Fruit fly (Drosophila melanogaster) whole organism, embryonic: ENCODE results near the gene enc.

Experiments
- Abd-B ChIP-seq: fragments of 200-800 bp; sonication (Bioruptor generic); optimal IDR thresholded peaks from 2 replicates; lab custom pipeline; 2018; ENCODE audit warnings: missing biosample characterization, mild to moderate bottlenecking, missing genetic modification characterization, moderate library complexity
- BtbVII ChIP-seq: fragments of 200-800 bp; sonication (Bioruptor generic); optimal IDR thresholded peaks from 3 replicates; lab custom pipeline; 2017; ENCODE audit warnings: missing biosample characterization, mild to moderate bottlenecking, missing genetic modification characterization
- CG10959 ChIP-seq: fragments of 200-800 bp; sonication (Bioruptor generic); IDR thresholded peaks from 2 replicates; pipeline ENCODE4 v1.3.6; 2022; ENCODE audit warnings: missing biosample characterization, missing genetic modification characterization
- CG11093 ChIP-seq: fragments of 200-800 bp; sonication (Bioruptor generic); IDR thresholded peaks from 3 replicates; pipeline ENCODE4 v1.3.6; 2022; ENCODE audit warnings: missing biosample characterization, missing genetic modification characterization
- CG11247 ChIP-seq: fragments of 200-800 bp; sonication (Bioruptor generic); IDR thresholded peaks from 2 replicates; pipeline ENCODE4 v1.3.6; 2022; ENCODE audit warnings: missing biosample characterization, missing genetic modification characterization
- CG11456 ChIP-seq: fragments of 200-800 bp; sonication (Bioruptor generic); IDR thresholded peaks from 3 replicates; pipeline ENCODE4 v1.3.6; 2022; ENCODE audit warnings: missing biosample characterization, missing genetic modification characterization
- CG12769 ChIP-seq: fragments of 200-800 bp; sonication (Bioruptor generic); optimal IDR thresholded peaks from 2 replicates; lab custom pipeline; 2019; ENCODE audit warnings: missing biosample characterization, mild to moderate bottlenecking, missing genetic modification characterization, moderate library complexity
- CG12942 ChIP-seq: fragments of 200-800 bp; sonication (Bioruptor generic); optimal IDR thresholded peaks from 3 replicates; lab custom pipeline; 2016; ENCODE audit warnings: missing biosample characterization, missing genetic modification characterization
- CG13624 ChIP-seq: fragments of 200-800 bp; sonication (Bioruptor generic); optimal IDR thresholded peaks from 2 replicates; lab custom pipeline; 2016; ENCODE audit warnings: missing biosample characterization, missing genetic modification characterization
- CG15269 ChIP-seq: fragments of 200-800 bp; sonication (Bioruptor generic); optimal IDR thresholded peaks from 2 replicates; lab custom pipeline; 2018; ENCODE audit warnings: missing biosample characterization, mild to moderate bottlenecking, missing genetic modification characterization, moderate library complexity
- CG1832 ChIP-seq: fragments of 200-800 bp; sonication (Bioruptor generic); optimal IDR thresholded peaks from 2 replicates; lab custom pipeline; 2017; ENCODE audit warnings: missing biosample characterization, mild to moderate bottlenecking, missing genetic modification characterization, inconsistent platforms
- CG18764 ChIP-seq: fragments of 200-800 bp; sonication (Bioruptor generic); optimal IDR thresholded peaks from 3 replicates; lab custom pipeline; 2016; ENCODE audit warnings: missing biosample characterization, missing genetic modification characterization
- CG2116 ChIP-seq: fragments of 200-800 bp; sonication (Bioruptor generic); optimal IDR thresholded peaks from 3 replicates; lab custom pipeline; 2018; ENCODE audit warnings: missing biosample characterization, mild to moderate bottlenecking, missing genetic modification characterization
- CG31365 ChIP-seq: fragments of 200-800 bp; sonication (Bioruptor generic); optimal IDR thresholded peaks from 2 replicates; lab custom pipeline; 2018; ENCODE audit warnings: missing biosample characterization, mild to moderate bottlenecking, missing genetic modification characterization
- CG31388 ChIP-seq: fragments of 200-800 bp; sonication (Bioruptor generic); optimal IDR thresholded peaks from 2 replicates; lab custom pipeline; 2016; ENCODE audit warnings: missing biosample characterization, missing genetic modification characterization
- CG31441 ChIP-seq: fragments of 200-800 bp; sonication (Bioruptor generic); IDR thresholded peaks from 2 replicates; pipeline ENCODE4 v1.3.6; 2022; ENCODE audit warnings: missing biosample characterization, missing genetic modification characterization
- CG4282 ChIP-seq: fragments of 200-800 bp; sonication (Bioruptor generic); optimal IDR thresholded peaks from 2 replicates; lab custom pipeline; 2016; ENCODE audit warnings: missing biosample characterization, missing genetic modification characterization
- CG4424 ChIP-seq: fragments of 200-800 bp; sonication (Bioruptor generic); optimal IDR thresholded peaks from 3 replicates; lab custom pipeline; 2016; ENCODE audit warnings: missing biosample characterization, missing genetic modification characterization
- CG4820 ChIP-seq: fragments of 200-800 bp; sonication (Bioruptor generic); optimal IDR thresholded peaks from 3 replicates; lab custom pipeline; 2016; ENCODE audit warnings: missing biosample characterization, missing genetic modification characterization
- CG6791 ChIP-seq: fragments of 200-800 bp; sonication (Bioruptor generic); IDR thresholded peaks from 3 replicates; pipeline ENCODE4 v1.3.6; 2022; ENCODE audit warnings: missing biosample characterization, missing genetic modification characterization; ENCODE audit not compliant: partially characterized antibody
- CG6854 ChIP-seq: fragments of 200-800 bp; sonication (Bioruptor generic); optimal IDR thresholded peaks from 3 replicates; lab custom pipeline; 2017; ENCODE audit warnings: missing biosample characterization, mild to moderate bottlenecking, missing genetic modification characterization
- CG8281 ChIP-seq: fragments of 200-800 bp; sonication (Bioruptor generic); optimal IDR thresholded peaks from 2 replicates; lab custom pipeline; 2018; ENCODE audit warnings: missing biosample characterization, mild to moderate bottlenecking, missing genetic modification characterization, moderate library complexity
- CG8290 ChIP-seq, 3 experiments: fragments of 200-800 bp; sonication (Bioruptor generic); optimal IDR thresholded peaks; 2 replicates each; lab custom pipeline; 2016 to 2019; ENCODE audit warnings: missing biosample characterization in 3 of 3, missing genetic modification characterization in 3 of 3, mild to moderate bottlenecking in 2 of 3, moderate library complexity in 1 of 3
- Camta ChIP-seq: fragments of 200-800 bp; sonication (Bioruptor generic); optimal IDR thresholded peaks from 2 replicates; lab custom pipeline; 2016; ENCODE audit warnings: missing biosample characterization, missing genetic modification characterization
- CkIIα-i1 ChIP-seq: fragments of 200-800 bp; sonication (Bioruptor generic); IDR thresholded peaks from 2 replicates; pipeline ENCODE4 v1.3.6; 2022; ENCODE audit warnings: missing biosample characterization, missing genetic modification characterization
- Dll ChIP-seq: fragments of 200-800 bp; sonication (Bioruptor generic); IDR thresholded peaks from 4 replicates; pipeline ENCODE4 v1.3.6; 2022; ENCODE audit warnings: missing biosample characterization, missing genetic modification characterization; ENCODE audit not compliant: partially characterized antibody
- Fer3 ChIP-seq: fragments of 200-800 bp; sonication (Bioruptor generic); optimal IDR thresholded peaks from 2 replicates; lab custom pipeline; 2018; ENCODE audit warnings: missing biosample characterization, mild to moderate bottlenecking, missing genetic modification characterization, moderate library complexity
- H15 ChIP-seq: fragments of 200-800 bp; sonication (Bioruptor generic); IDR thresholded peaks from 3 replicates; pipeline ENCODE4 v1.3.6; 2022; ENCODE audit warnings: missing biosample characterization, missing genetic modification characterization
- H2.0 ChIP-seq: fragments of 200-800 bp; sonication (Bioruptor generic); IDR thresholded peaks from 2 replicates; pipeline ENCODE4 v1.3.6; 2022; ENCODE audit warnings: missing biosample characterization, missing genetic modification characterization
- HLH54F ChIP-seq: fragments of 200-800 bp; sonication (Bioruptor generic); optimal IDR thresholded peaks from 3 replicates; lab custom pipeline; 2016; ENCODE audit warnings: missing biosample characterization, missing genetic modification characterization
- HmgD ChIP-seq: fragments of 200-800 bp; sonication (Bioruptor generic); optimal IDR thresholded peaks from 3 replicates; lab custom pipeline; 2016; ENCODE audit warnings: missing biosample characterization, missing genetic modification characterization
- Hr39 ChIP-seq: fragments of >200 bp; optimal IDR thresholded peaks from 2 replicates; lab custom pipeline; 2017
- NC2β ChIP-seq: fragments of 200-800 bp; sonication (Bioruptor generic); optimal IDR thresholded peaks from 2 replicates; lab custom pipeline; 2016; ENCODE audit warnings: missing biosample characterization, missing genetic modification characterization
- NK7.1 ChIP-seq: fragments of 200-800 bp; sonication (Bioruptor generic); optimal IDR thresholded peaks from 3 replicates; lab custom pipeline; 2016; ENCODE audit warnings: missing biosample characterization, missing genetic modification characterization
- NfI ChIP-seq: fragments of 200-800 bp; sonication (Bioruptor generic); optimal IDR thresholded peaks from 3 replicates; lab custom pipeline; 2018; ENCODE audit warnings: missing biosample characterization, mild to moderate bottlenecking, missing genetic modification characterization, moderate library complexity
- Usf ChIP-seq: fragments of 200-800 bp; sonication (Bioruptor generic); optimal IDR thresholded peaks from 2 replicates; lab custom pipeline; 2017; ENCODE audit warnings: missing genotype, missing biosample characterization, missing genetic modification characterization
- az2 ChIP-seq: fragments of 200-800 bp; sonication (Bioruptor generic); optimal IDR thresholded peaks from 3 replicates; lab custom pipeline; 2016; ENCODE audit warnings: missing biosample characterization, missing genetic modification characterization
- caup ChIP-seq: fragments of 200-800 bp; sonication (Bioruptor generic); optimal IDR thresholded peaks from 3 replicates; lab custom pipeline; 2017; ENCODE audit warnings: missing biosample characterization, mild to moderate bottlenecking, missing genetic modification characterization, moderate library complexity; ENCODE audit not compliant: severe bottlenecking
- croc ChIP-seq: fragments of 200-800 bp; sonication (Bioruptor generic); conservative IDR thresholded peaks from 3 replicates; pipeline ENCODE4 v1.3.6; 2022; ENCODE audit warnings: missing biosample characterization, missing genetic modification characterization
- cwo ChIP-seq: fragments of 200-800 bp; sonication (Bioruptor generic); optimal IDR thresholded peaks from 3 replicates; lab custom pipeline; 2017; ENCODE audit warnings: missing biosample characterization, missing genetic modification characterization, mild to moderate bottlenecking, moderate library complexity, missing genetic modification reagents
- dm ChIP-seq: fragments of 200-800 bp; sonication (Bioruptor generic); optimal IDR thresholded peaks from 3 replicates; lab custom pipeline; 2016; ENCODE audit warnings: missing biosample characterization, missing genetic modification characterization
- fd3F ChIP-seq: fragments of 200-800 bp; sonication (Bioruptor generic); optimal IDR thresholded peaks from 2 replicates; lab custom pipeline; 2018; ENCODE audit warnings: missing biosample characterization, mild to moderate bottlenecking, missing genetic modification characterization, moderate library complexity
- hbn ChIP-seq: fragments of 200-800 bp; sonication (Bioruptor generic); IDR thresholded peaks from 2 replicates; pipeline ENCODE4 v1.3.6; 2022; ENCODE audit warnings: missing biosample characterization, missing genetic modification characterization; ENCODE audit not compliant: partially characterized antibody
- hth ChIP-seq: fragments of >200 bp; optimal IDR thresholded peaks from 2 replicates; lab custom pipeline; 2017; ENCODE audit warnings: inconsistent platforms
- knrl ChIP-seq: fragments of 200-800 bp; sonication (Bioruptor generic); IDR thresholded peaks from 3 replicates; pipeline ENCODE4 v1.3.6; 2022; ENCODE audit warnings: missing biosample characterization, missing genetic modification characterization; ENCODE audit not compliant: partially characterized antibody
- lbe ChIP-seq: fragments of 200-800 bp; sonication (Bioruptor generic); optimal IDR thresholded peaks from 2 replicates; lab custom pipeline; 2016; ENCODE audit warnings: missing biosample characterization, mild to moderate bottlenecking, missing genetic modification characterization
- maf-S ChIP-seq: fragments of 200-800 bp; sonication (Bioruptor generic); optimal IDR thresholded peaks from 2 replicates; lab custom pipeline; 2016; ENCODE audit warnings: missing biosample characterization, missing genetic modification characterization
- slbo ChIP-seq: fragments of 200-800 bp; sonication (Bioruptor generic); IDR thresholded peaks from 2 replicates; pipeline ENCODE4 v1.3.6; 2022; ENCODE audit warnings: missing biosample characterization, missing genetic modification characterization
- sqz ChIP-seq: fragments of 200-800 bp; sonication (Bioruptor generic); optimal IDR thresholded peaks from 3 replicates; lab custom pipeline; 2018; ENCODE audit warnings: missing biosample characterization, mild to moderate bottlenecking, missing genetic modification characterization
- tap ChIP-seq: fragments of 200-800 bp; optimal IDR thresholded peaks from 3 replicates; lab custom pipeline; 2019; ENCODE audit warnings: missing biosample characterization, mild to moderate bottlenecking, missing genetic modification characterization, moderate library complexity
- ttk ChIP-seq: fragments of 200-800 bp; sonication (Bioruptor generic); IDR thresholded peaks from 2 replicates; pipeline ENCODE4 v2.1.2; 2022; ENCODE audit warnings: missing biosample characterization, missing genetic modification characterization
- yki ChIP-seq: fragments of >200 bp; optimal IDR thresholded peaks from 3 replicates; lab custom pipeline; 2018

The enc gene

dm6 chr3L:3875004-3875403, 56.5 kb downstream of the enc start (continued):
- no peak for TF ChIP-seq CG8290 (GFP tag; optimal IDR thresholded peaks at IDR 0.05; lab: Kevin White, UChicago)
- no peak for TF ChIP-seq CG8290 (tag; optimal IDR thresholded peaks at IDR 0.05; lab: Kevin White, UChicago)
- no peak for TF ChIP-seq CG11093 (GFP tag; lab: Robert Waterston, UW)
- no peak for TF ChIP-seq H15 (GFP tag; lab: Robert Waterston, UW)
- TF ChIP-seq sqz (GFP tag; lab: Kevin White, UChicago): no peak
- no peak for TF ChIP-seq slbo (GFP tag; lab: Robert Waterston, UW)
- TF ChIP-seq HLH54F (GFP tag; lab: Kevin White, UChicago): no peak
- TF ChIP-seq CG4424 (GFP tag; lab: Kevin White, UChicago): peak; percentile 29
- peak; percentile 36 for TF ChIP-seq NC2β (GFP tag; lab: Kevin White, UChicago)
- TF ChIP-seq croc (GFP tag; lab: Robert Waterston, UW): no peak
- TF ChIP-seq NfI (GFP tag; lab: Kevin White, UChicago): no peak
- no peak for TF ChIP-seq CG11247 (GFP tag; lab: Robert Waterston, UW)
- TF ChIP-seq CG4282 (GFP tag; lab: Kevin White, UChicago): no peak
- peak; percentile 61 for TF ChIP-seq CG31441 (GFP tag; lab: Robert Waterston, UW)
- no peak for TF ChIP-seq hbn (GFP tag; lab: Robert Waterston, UW)
- no peak for TF ChIP-seq CG18764
- TF ChIP-seq CG4820: peak; percentile 51
- TF ChIP-seq CG13624 (GFP tag; lab: Kevin White, UChicago): no peak
- TF ChIP-seq az2 (GFP tag; lab: Kevin White, UChicago): peak; percentile 59
- no peak for TF ChIP-seq dm (GFP tag; lab: Kevin White, UChicago)
- TF ChIP-seq knrl: no peak
- TF ChIP-seq cwo: no peak
- TF ChIP-seq CG31365 (tag; lab: Kevin White, UChicago): no peak
- TF ChIP-seq Abd-B (GFP tag; lab: Kevin White, UChicago): peak; percentile 10
- TF ChIP-seq CG8281: no peak
- peak; percentile 21 for TF ChIP-seq Usf (GFP tag; lab: Kevin White, UChicago)
- no peak for TF ChIP-seq BtbVII (GFP tag; lab: Kevin White, UChicago)
- TF ChIP-seq Hr39 (lab: Kevin White, UChicago): no peak
- no peak for TF ChIP-seq CG31388 (GFP tag; lab: Kevin White, UChicago)
- no peak for TF ChIP-seq NK7.1 (GFP tag; lab: Kevin White, UChicago)
- TF ChIP-seq Camta (GFP tag; lab: Kevin White, UChicago): no peak
- TF ChIP-seq tap: no peak
- no peak for TF ChIP-seq HmgD (GFP tag; lab: Kevin White, UChicago)
- no peak for TF ChIP-seq CG15269
- no peak for TF ChIP-seq CG12942
- TF ChIP-seq CG2116: peak; percentile 5
- TF ChIP-seq CG6854 (GFP tag; lab: Kevin White, UChicago): no peak
- TF ChIP-seq CG10959: peak; percentile 35
- TF ChIP-seq yki: no peak
- TF ChIP-seq CG6791: no peak
- TF ChIP-seq ttk (GFP tag; lab: Robert Waterston, UW): no peak
- no peak for TF ChIP-seq caup
- TF ChIP-seq Dll: no peak
- no peak for TF ChIP-seq Fer3 (tag; lab: Kevin White, UChicago)
- no peak for TF ChIP-seq CG1832 (GFP tag; lab: Kevin White, UChicago)
- TF ChIP-seq hth (lab: Kevin White, UChicago): no peak
- TF ChIP-seq lbe (GFP tag; lab: Kevin White, UChicago): no peak
- TF ChIP-seq fd3F (GFP tag; lab: Kevin White, UChicago): no peak
- TF ChIP-seq CkIIα-i1 (GFP tag; lab: Robert Waterston, UW): no peak
- TF ChIP-seq CG11456 (GFP tag; lab: Robert Waterston, UW): no peak
- no peak for TF ChIP-seq CG12769 (tag; lab: Kevin White, UChicago)
- TF ChIP-seq maf-S (GFP tag; lab: Kevin White, UChicago): no peak
- no peak for TF ChIP-seq H2.0 (GFP tag; lab: Robert Waterston, UW)
